Worm (Caenorhabditis elegans) whole organism, L2 larva: ENCODE data around the gene letm-1.

Experiments used
- C34F6.9 ChIP-seq: fragments of 150-350 bp; optimal IDR thresholded peaks from 2 replicates; lab custom pipeline; 2014; ENCODE audit warnings: missing biosample characterization, missing genetic modification characterization
- F13H6.1 ChIP-seq: sonication (generic microtip); optimal IDR thresholded peaks from 2 replicates; lab custom pipeline; 2016; ENCODE audit warnings: missing genetic modification characterization, missing compliant biosample characterization
- R02D3.7 ChIP-seq: fragments of 150-350 bp; optimal IDR thresholded peaks from 2 replicates; lab custom pipeline; 2014; ENCODE audit warnings: missing biosample characterization, missing genetic modification characterization
- Y55F3AM.14 ChIP-seq: fragments of 200-800 bp; sonication (Bioruptor generic); optimal IDR thresholded peaks from 2 replicates; lab custom pipeline; 2018; ENCODE audit warnings: mild to moderate bottlenecking, missing genetic modification characterization, missing compliant biosample characterization
- ZK546.5 ChIP-seq: sonication (generic microtip); optimal IDR thresholded peaks from 2 replicates; lab custom pipeline; 2017; ENCODE audit warnings: missing biosample characterization, missing genetic modification characterization
- alr-1 ChIP-seq: fragments of 150-350 bp; optimal IDR thresholded peaks from 2 replicates; lab custom pipeline; 2014; ENCODE audit warnings: missing biosample characterization, missing genetic modification characterization
- ama-1 ChIP-seq: fragments of 150-350 bp; optimal IDR thresholded peaks from 2 replicates; lab custom pipeline; 2018; ENCODE audit warnings: inconsistent platforms
- blmp-1 ChIP-seq: sonication (generic microtip); optimal IDR thresholded peaks from 2 replicates; lab custom pipeline; 2017; ENCODE audit warnings: missing genetic modification characterization, mild to moderate bottlenecking, missing compliant biosample characterization, antibody characterized with exemption, moderate library complexity; ENCODE audit not compliant: insufficient read depth
- ceh-16 ChIP-seq: fragments of 150-350 bp; optimal IDR thresholded peaks from 2 replicates; lab custom pipeline; 2014; ENCODE audit warnings: missing biosample characterization, missing genetic modification characterization
- crh-2 ChIP-seq: sonication (generic microtip); optimal IDR thresholded peaks from 2 replicates; lab custom pipeline; 2017; ENCODE audit warnings: missing biosample characterization, missing genetic modification characterization
- dmd-4 ChIP-seq: sonication (generic microtip); optimal IDR thresholded peaks from 2 replicates; lab custom pipeline; 2017; ENCODE audit warnings: missing biosample characterization, missing genetic modification characterization
- egl-27 ChIP-seq: sonication (generic microtip); optimal IDR thresholded peaks from 3 replicates; lab custom pipeline; 2017; ENCODE audit warnings: missing biosample characterization, missing genetic modification reagents, missing genetic modification characterization
- elt-1 ChIP-seq: fragments of 150-350 bp; optimal IDR thresholded peaks from 2 replicates; lab custom pipeline; 2014; ENCODE audit warnings: missing biosample characterization, missing genetic modification characterization
- elt-3 ChIP-seq: sonication (generic microtip); optimal IDR thresholded peaks from 2 replicates; lab custom pipeline; 2017; ENCODE audit warnings: missing biosample characterization, missing genetic modification characterization
- fos-1 ChIP-seq: fragments of 150-350 bp; optimal IDR thresholded peaks from 2 replicates; lab custom pipeline; 2014; ENCODE audit warnings: missing biosample characterization, missing genetic modification characterization
- gmeb-1 ChIP-seq: fragments of 150-350 bp; optimal IDR thresholded peaks from 2 replicates; lab custom pipeline; 2014; ENCODE audit warnings: missing biosample characterization, missing genetic modification characterization
- lin-11 ChIP-seq: fragments of 150-350 bp; sonication (generic microtip); optimal IDR thresholded peaks from 2 replicates; lab custom pipeline; 2014; ENCODE audit warnings: missing biosample characterization, missing genetic modification characterization, inconsistent platforms, mixed read lengths
- lin-13 ChIP-seq: fragments of 150-350 bp; optimal IDR thresholded peaks from 2 replicates; lab custom pipeline; 2014; ENCODE audit warnings: missing biosample characterization, missing genetic modification reagents, missing genetic modification characterization
- lin-39 ChIP-seq: fragments of 150-350 bp; optimal IDR thresholded peaks from 2 replicates; lab custom pipeline; 2014; ENCODE audit warnings: missing biosample characterization, missing genetic modification reagents, missing genetic modification characterization
- lsy-2 ChIP-seq, 2 experiments: fragments of 150-350 bp in 1 of 2; sonication (generic microtip) in 1 of 2; optimal IDR thresholded peaks; 2 replicates each; lab custom pipeline; 2014 to 2017; ENCODE audit warnings: missing biosample characterization in 2 of 2, missing genetic modification characterization in 2 of 2
- mab-5 ChIP-seq: fragments of 150-350 bp; optimal IDR thresholded peaks from 2 replicates; lab custom pipeline; 2014; ENCODE audit warnings: missing biosample characterization, missing genetic modification characterization
- mbf-1 ChIP-seq: sonication (generic microtip); optimal IDR thresholded peaks from 2 replicates; lab custom pipeline; 2017; ENCODE audit warnings: missing biosample characterization, missing genetic modification characterization
- mdl-1 ChIP-seq, 2 experiments: fragments of 150-350 bp in 1 of 2; sonication (generic microtip) in 1 of 2; optimal IDR thresholded peaks; 2 replicates each; lab custom pipeline; 2017; ENCODE audit warnings: missing biosample characterization in 2 of 2, missing genetic modification characterization in 2 of 2
- nhr-10 ChIP-seq: sonication (generic microtip); optimal IDR thresholded peaks from 2 replicates; lab custom pipeline; 2017; ENCODE audit warnings: missing biosample characterization, missing genetic modification characterization
- nhr-11 ChIP-seq: fragments of 150-350 bp; optimal IDR thresholded peaks from 2 replicates; lab custom pipeline; 2014; ENCODE audit warnings: missing biosample characterization, missing genetic modification characterization
- nhr-129 ChIP-seq: fragments of 150-350 bp; optimal IDR thresholded peaks from 2 replicates; lab custom pipeline; 2014; ENCODE audit warnings: missing biosample characterization, missing genetic modification characterization
- nhr-21 ChIP-seq: fragments of 150-350 bp; optimal IDR thresholded peaks from 2 replicates; lab custom pipeline; 2014; ENCODE audit warnings: missing biosample characterization, missing genetic modification characterization
- nhr-23 ChIP-seq: fragments of 150-350 bp; optimal IDR thresholded peaks from 2 replicates; lab custom pipeline; 2014; ENCODE audit warnings: missing biosample characterization, missing genetic modification reagents, missing genetic modification characterization
- nhr-25 ChIP-seq: fragments of 150-350 bp; sonication (generic microtip); optimal IDR thresholded peaks from 3 replicates; lab custom pipeline; 2014; ENCODE audit warnings: missing biosample characterization, missing genetic modification characterization
- nhr-6 ChIP-seq: fragments of 150-350 bp; optimal IDR thresholded peaks from 2 replicates; lab custom pipeline; 2014; ENCODE audit warnings: missing biosample characterization, missing genetic modification characterization
- peb-1 ChIP-seq: fragments of 150-350 bp; optimal IDR thresholded peaks from 2 replicates; lab custom pipeline; 2014; ENCODE audit warnings: missing biosample characterization, missing genetic modification characterization
- sem-4 ChIP-seq: fragments of 150-350 bp; optimal IDR thresholded peaks from 2 replicates; lab custom pipeline; 2014; ENCODE audit warnings: missing biosample characterization, missing genetic modification reagents, missing genetic modification characterization
- skn-1 ChIP-seq: sonication (generic microtip); optimal IDR thresholded peaks from 2 replicates; lab custom pipeline; 2017; ENCODE audit warnings: missing biosample characterization, missing genetic modification characterization
- sma-3 ChIP-seq: sonication (generic microtip); optimal IDR thresholded peaks from 2 replicates; lab custom pipeline; 2016; ENCODE audit warnings: missing genetic modification reagents, missing genetic modification characterization, missing compliant biosample characterization
- sma-9 ChIP-seq, 2 experiments: fragments of 150-350 bp in 1 of 2; sonication (generic microtip) in 1 of 2; optimal IDR thresholded peaks; 2 replicates each; lab custom pipeline; 2014 to 2016; ENCODE audit warnings: missing genetic modification characterization in 2 of 2, mild to moderate bottlenecking in 1 of 2, missing biosample characterization in 1 of 2, missing compliant biosample characterization in 1 of 2, missing genetic modification reagents in 1 of 2, moderate library complexity in 1 of 2
- snpc-4 ChIP-seq: fragments of 150-350 bp; optimal IDR thresholded peaks from 2 replicates; lab custom pipeline; 2014; ENCODE audit warnings: missing biosample characterization, missing genetic modification characterization
- unc-55 ChIP-seq: fragments of 150-350 bp; sonication (generic microtip); optimal IDR thresholded peaks from 3 replicates; lab custom pipeline; 2014; ENCODE audit warnings: missing biosample characterization, missing genetic modification reagents, missing genetic modification characterization
- zag-1 ChIP-seq: fragments of 150-350 bp; optimal IDR thresholded peaks from 2 replicates; lab custom pipeline; 2014; ENCODE audit warnings: missing biosample characterization, missing genetic modification characterization
- ztf-1 ChIP-seq: fragments of 200-800 bp; sonication (Bioruptor generic); conservative IDR thresholded peaks from 2 replicates; pipeline ENCODE4 v1.3.6; 2022; ENCODE audit warnings: missing genetic modification characterization, missing compliant biosample characterization
- ztf-11 ChIP-seq: sonication (generic microtip); optimal IDR thresholded peaks from 2 replicates; lab custom pipeline; 2017; ENCODE audit warnings: missing biosample characterization, missing genetic modification characterization
- ztf-4 ChIP-seq: fragments of 150-350 bp; optimal IDR thresholded peaks from 2 replicates; lab custom pipeline; 2014; ENCODE audit warnings: missing biosample characterization, missing genetic modification characterization

Gene letm-1

ce11 chrV:13655202-13655764 is 5.8 kb upstream of the letm-1 start:
- TF ChIP-seq fos-1 (tag; lab: Kevin White, UChicago) (peak; percentile 66), mab-5 (peak; percentile 38), mdl-1 (tag; optimal IDR thresholded peaks at IDR 0.05; lab: Kevin White, UChicago) (peak; percentile 48 to 61), C34F6.9 (tag; lab: Kevin White, UChicago) (peak; percentile 88), R02D3.7 (tag; lab: Kevin White, UChicago) (no peak), lin-11 (tag; lab: Kevin White, UChicago) (no peak), unc-55 (GFP tag; lab: Kevin White, UChicago) (peak; percentile 92), egl-27 (tag; lab: Kevin White, UChicago) (peak; percentile 50), sem-4 (tag; lab: Kevin White, UChicago) (peak; percentile 90), ama-1 (lab: Kevin White, UChicago) (peak; percentile 76), nhr-129 (peak; percentile 89), crh-2 (peak; percentile 93), nhr-21 (peak; percentile 54), lin-13 (GFP tag; lab: Kevin White, UChicago) (peak; percentile 72), lin-39 (tag; lab: Kevin White, UChicago) (no peak), skn-1 (peak; percentile 32), F13H6.1 (peak; percentile 80), snpc-4 (tag; lab: Kevin White, UChicago) (peak; percentile 52), ceh-16 (tag; lab: Kevin White, UChicago) (peak; percentile 40), sma-9 (GFP tag; optimal IDR thresholded peaks at IDR 0.05; lab: Kevin White, UChicago) (peak; percentile 39), sma-9 (tag; optimal IDR thresholded peaks at IDR 0.05; lab: Kevin White, UChicago) (no peak), Y55F3AM.14 (GFP tag; lab: Kevin White, UChicago) (peak; percentile 53), ztf-4 (peak; percentile 69), zag-1 (tag; lab: Kevin White, UChicago) (peak; percentile 90), blmp-1 (tag; lab: Kevin White, UChicago) (peak; percentile 90), nhr-23 (tag; lab: Kevin White, UChicago) (no peak), elt-3 (tag; lab: Kevin White, UChicago) (no peak), nhr-25 (tag; lab: Kevin White, UChicago) (peak; percentile 62), mbf-1 (tag; lab: Kevin White, UChicago) (no peak), lsy-2 (tag; optimal IDR thresholded peaks at IDR 0.05; lab: Kevin White, UChicago) (peak; percentile 39 to 80)

- peak; percentile 43 for TF ChIP-seq snpc-4 (tag; lab: Kevin White, UChicago)
- no peak for TF ChIP-seq peb-1 (tag; lab: Kevin White, UChicago)
- TF ChIP-seq lsy-2 (tag; optimal IDR thresholded peaks at IDR 0.05; lab: Kevin White, UChicago): peak in 1 of 2 experiments; percentile 60
- no peak for TF ChIP-seq ZK546.5 (tag; lab: Kevin White, UChicago)
- no peak for TF ChIP-seq elt-1 (tag; lab: Kevin White, UChicago)
- peak; percentile 43 for TF ChIP-seq skn-1
- TF ChIP-seq blmp-1 (tag; lab: Kevin White, UChicago): peak; percentile 93
- peak; percentile 90 for TF ChIP-seq sma-3 (GFP tag; lab: Kevin White, UChicago)
- peak; percentile 65 for TF ChIP-seq crh-2
- peak; percentile 89 for TF ChIP-seq fos-1 (tag; lab: Kevin White, UChicago)
- no peak for TF ChIP-seq dmd-4 (tag; lab: Kevin White, UChicago)
- TF ChIP-seq ztf-1 (GFP tag; lab: Robert Waterston, UW): no peak
- no peak for TF ChIP-seq nhr-6 (tag; lab: Kevin White, UChicago)
- peak; percentile 68 for TF ChIP-seq alr-1 (tag; lab: Kevin White, UChicago)
- no peak for TF ChIP-seq elt-3 (tag; lab: Kevin White, UChicago)
- TF ChIP-seq nhr-10: no peak
- no peak for TF ChIP-seq lin-11 (tag; lab: Kevin White, UChicago)
- TF ChIP-seq ama-1 (lab: Kevin White, UChicago): peak; percentile 69
- TF ChIP-seq ztf-11 (tag; lab: Kevin White, UChicago): no peak
- peak; percentile 21 for TF ChIP-seq Y55F3AM.14 (GFP tag; lab: Kevin White, UChicago)
- TF ChIP-seq F13H6.1: peak; percentile 83
- TF ChIP-seq ztf-4: peak; percentile 53
- TF ChIP-seq nhr-23 (tag; lab: Kevin White, UChicago): no peak
- peak; percentile 85 for TF ChIP-seq sma-9 (GFP tag; optimal IDR thresholded peaks at IDR 0.05; lab: Kevin White, UChicago)
- TF ChIP-seq sma-9 (tag; optimal IDR thresholded peaks at IDR 0.05; lab: Kevin White, UChicago): no peak
- peak; percentile 90 for TF ChIP-seq nhr-25 (tag; lab: Kevin White, UChicago)
- peak; percentile 39 for TF ChIP-seq egl-27 (tag; lab: Kevin White, UChicago)
- peak; percentile 97 for TF ChIP-seq nhr-21
- TF ChIP-seq nhr-11 (tag; lab: Kevin White, UChicago): no peak
- peak; percentile 44 to 75 for TF ChIP-seq mdl-1 (tag; optimal IDR thresholded peaks at IDR 0.05; lab: Kevin White, UChicago)
- TF ChIP-seq gmeb-1 (tag; lab: Kevin White, UChicago): peak; percentile 48
- no peak for TF ChIP-seq mab-5
- peak; percentile 75 for TF ChIP-seq nhr-129
- TF ChIP-seq, all 48 proteins: peak for 19
Measured at ce11 chrV:13656346-13657254, 4.5 kb upstream of the letm-1 start.
